Worm (Caenorhabditis elegans) whole organism, midembryonic: ENCODE measurements around the gene M01H9.3.

Experiments
- T22C8.4 ChIP-seq: fragments of 200-800 bp; sonication (Bioruptor generic); IDR thresholded peaks from 2 replicates; pipeline ENCODE4 v1.3.6; 2022; ENCODE audit warnings: missing genetic modification characterization, missing compliant biosample characterization
- cog-1 ChIP-seq: sonication (generic microtip); optimal IDR thresholded peaks from 2 replicates; lab custom pipeline; 2016; ENCODE audit warnings: missing genetic modification characterization, missing compliant biosample characterization
- flt-1 ChIP-seq: fragments of 200-800 bp; sonication (Bioruptor generic); IDR thresholded peaks from 2 replicates; pipeline ENCODE4 v1.3.6; 2022; ENCODE audit warnings: missing genetic modification characterization, missing compliant biosample characterization
- klf-2 ChIP-seq: fragments of 200-800 bp; sonication (Bioruptor generic); conservative IDR thresholded peaks from 2 replicates; pipeline ENCODE4 v1.3.6; 2022; ENCODE audit warnings: missing genetic modification reagents, missing genetic modification characterization, missing compliant biosample characterization
- med-1 ChIP-seq: sonication (generic microtip); optimal IDR thresholded peaks from 2 replicates; lab custom pipeline; 2017; ENCODE audit warnings: missing genetic modification characterization, mild to moderate bottlenecking, missing compliant biosample characterization, antibody characterized with exemption, missing genetic modification reagents; ENCODE audit not compliant: insufficient read depth
- ref-1 ChIP-seq: fragments of 200-800 bp; sonication (Bioruptor generic); conservative IDR thresholded peaks from 2 replicates; pipeline ENCODE4 v1.3.6; 2022; ENCODE audit warnings: missing genetic modification reagents, missing genetic modification characterization, missing compliant biosample characterization
- tab-1 ChIP-seq: fragments of 200-800 bp; sonication (Bioruptor generic); IDR thresholded peaks from 2 replicates; pipeline ENCODE4 v1.3.6; 2022; ENCODE audit warnings: missing genetic modification characterization, missing compliant biosample characterization
- ztf-23 ChIP-seq: fragments of 200-800 bp; sonication (Bioruptor generic); IDR thresholded peaks from 2 replicates; pipeline ENCODE4 v1.3.6; 2022; ENCODE audit warnings: missing genetic modification reagents, missing genetic modification characterization, missing compliant biosample characterization
- ztf-29 ChIP-seq: fragments of 200-800 bp; sonication (Bioruptor generic); IDR thresholded peaks from 2 replicates; pipeline ENCODE4 v1.3.6; 2022; ENCODE audit warnings: missing genetic modification reagents, missing genetic modification characterization, missing compliant biosample characterization

The M01H9.3 gene

ce11 chrIV:4477009-4477471, at the start of gene M01H9.3:
M01H9.3 (minus strand) TSS chrIV:4477059.
- TF ChIP-seq ztf-29 (GFP tag; lab: Robert Waterston, UW), result no peak
- TF ChIP-seq med-1 (GFP tag; lab: Kevin White, UChicago), result no peak
- TF ChIP-seq ref-1, result no peak
- no peak for TF ChIP-seq ztf-23
- no peak for TF ChIP-seq klf-2 (GFP tag; lab: Robert Waterston, UW)
- no peak for TF ChIP-seq cog-1
- TF ChIP-seq T22C8.4 (GFP tag; lab: Robert Waterston, UW), result no peak
- TF ChIP-seq flt-1 (GFP tag; lab: Robert Waterston, UW), result no peak
- no peak for TF ChIP-seq tab-1 (GFP tag; lab: Robert Waterston, UW)

- TF ChIP-seq med-1 (GFP tag; lab: Kevin White, UChicago), result no peak
- no peak for TF ChIP-seq ref-1
- no peak for TF ChIP-seq ztf-23
- TF ChIP-seq ztf-29 (GFP tag; lab: Robert Waterston, UW), result no peak
- TF ChIP-seq cog-1, result no peak
- no peak for TF ChIP-seq T22C8.4 (GFP tag; lab: Robert Waterston, UW)
- TF ChIP-seq tab-1 (GFP tag; lab: Robert Waterston, UW), result no peak
- TF ChIP-seq flt-1 (GFP tag; lab: Robert Waterston, UW), result no peak
- no peak for TF ChIP-seq klf-2 (GFP tag; lab: Robert Waterston, UW)
These were observed 49.2 kb upstream of the M01H9.3 start for ce11 chrIV:4526028-4526427.

- TF ChIP-seq klf-2 (GFP tag; lab: Robert Waterston, UW) (no peak), ztf-29 (GFP tag; lab: Robert Waterston, UW) (no peak), med-1 (GFP tag; lab: Kevin White, UChicago) (no peak), tab-1 (GFP tag; lab: Robert Waterston, UW) (no peak), ztf-23 (no peak)
These were observed 48.1 kb upstream of the M01H9.3 start, which contains the start of gene ZK180.6 for ce11 chrIV:4524943-4525342. ZK180.6 (minus strand) TSS chrIV:4525043.

ce11 chrIV:4523461-4523860, 46.6 kb upstream of the M01H9.3 start:
- TF ChIP-seq cog-1 (no peak), ztf-23 (no peak), med-1 (GFP tag; lab: Kevin White, UChicago) (no peak)

- TF ChIP-seq klf-2 (GFP tag; lab: Robert Waterston, UW) (no peak), ztf-29 (GFP tag; lab: Robert Waterston, UW) (no peak), med-1 (GFP tag; lab: Kevin White, UChicago) (no peak), tab-1 (GFP tag; lab: Robert Waterston, UW) (no peak), ztf-23 (no peak), T22C8.4 (GFP tag; lab: Robert Waterston, UW) (no peak), cog-1 (no peak), flt-1 (GFP tag; lab: Robert Waterston, UW) (no peak), ref-1 (no peak)
These were observed 42.9 kb upstream of the M01H9.3 start for ce11 chrIV:4519714-4520113.

ce11 chrIV:4518111-4518510, 41.3 kb upstream of the M01H9.3 start:
- TF ChIP-seq cog-1 (no peak), flt-1 (GFP tag; lab: Robert Waterston, UW) (no peak), ztf-23 (no peak), ztf-29 (GFP tag; lab: Robert Waterston, UW) (no peak), ref-1 (no peak), tab-1 (GFP tag; lab: Robert Waterston, UW) (no peak), T22C8.4 (GFP tag; lab: Robert Waterston, UW) (no peak), klf-2 (GFP tag; lab: Robert Waterston, UW) (no peak), med-1 (GFP tag; lab: Kevin White, UChicago) (no peak)

ce11 chrIV:4517066-4517465, 40.2 kb upstream of the M01H9.3 start, which contains the start of gene ZK180.5:
ZK180.5 (minus strand) TSS chrIV:4517166.
- no peak for TF ChIP-seq ztf-29 (GFP tag; lab: Robert Waterston, UW)
- TF ChIP-seq ztf-23, result no peak
- TF ChIP-seq cog-1, result no peak
- TF ChIP-seq ref-1, result no peak
- TF ChIP-seq med-1 (GFP tag; lab: Kevin White, UChicago), result no peak
- no peak for TF ChIP-seq T22C8.4 (GFP tag; lab: Robert Waterston, UW)
- no peak for TF ChIP-seq klf-2 (GFP tag; lab: Robert Waterston, UW)
- no peak for TF ChIP-seq flt-1 (GFP tag; lab: Robert Waterston, UW)
- TF ChIP-seq tab-1 (GFP tag; lab: Robert Waterston, UW), result no peak

- TF ChIP-seq flt-1 (GFP tag; lab: Robert Waterston, UW) (no peak), ztf-23 (no peak), klf-2 (GFP tag; lab: Robert Waterston, UW) (no peak), cog-1 (no peak), ref-1 (no peak), med-1 (GFP tag; lab: Kevin White, UChicago) (no peak), ztf-29 (GFP tag; lab: Robert Waterston, UW) (no peak), tab-1 (GFP tag; lab: Robert Waterston, UW) (no peak), T22C8.4 (GFP tag; lab: Robert Waterston, UW) (no peak)
These were observed 39.6 kb upstream of the M01H9.3 start for ce11 chrIV:4516478-4516877.

- TF ChIP-seq ztf-23, result 0 out of 2 replicates have a peak, but pooled peaks have one; percentile 28
- no peak for TF ChIP-seq T22C8.4 (GFP tag; lab: Robert Waterston, UW)
- 0 out of 2 replicates have a peak, but pooled peaks have one; percentile 22 for TF ChIP-seq flt-1 (GFP tag; lab: Robert Waterston, UW)
- TF ChIP-seq med-1 (GFP tag; lab: Kevin White, UChicago), result peak; percentile 3
- no peak for TF ChIP-seq ref-1
- no peak; the same call in 1 of the 2 replicates for TF ChIP-seq tab-1 (GFP tag; lab: Robert Waterston, UW)
- peak; percentile 12 for TF ChIP-seq cog-1
- peak; percentile 75; the same call in 1 of the 2 replicates for TF ChIP-seq ztf-29 (GFP tag; lab: Robert Waterston, UW)
- no peak for TF ChIP-seq klf-2 (GFP tag; lab: Robert Waterston, UW)
These were observed 36.5 kb upstream of the M01H9.3 start, which contains the start of gene sar-1 for ce11 chrIV:4513269-4513819. sar-1 (minus strand) TSS chrIV:4513319.
